Fruit fly (Drosophila melanogaster) whole organism, adult: ENCODE results near the gene RFeSP.

Experiments used
- CG11617 ChIP-seq: fragments of 200-800 bp; sonication (Bioruptor generic); optimal IDR thresholded peaks from 2 replicates; lab custom pipeline; 2017; ENCODE audit warnings: mild to moderate bottlenecking, missing biosample characterization, missing genetic modification reagents, missing genetic modification characterization
- CG12768 ChIP-seq: fragments of 200-800 bp; sonication (Bioruptor generic); optimal IDR thresholded peaks from 2 replicates; lab custom pipeline; 2017; ENCODE audit warnings: missing biosample characterization, missing genetic modification characterization, mild to moderate bottlenecking, moderate library complexity, missing genetic modification reagents
- CG14711 ChIP-seq: fragments of 200-800 bp; sonication (Bioruptor generic); optimal IDR thresholded peaks from 2 replicates; lab custom pipeline; 2018; ENCODE audit warnings: missing biosample characterization, mild to moderate bottlenecking, missing genetic modification characterization, moderate library complexity
- CG1620 ChIP-seq: fragments of 200-800 bp; sonication (Bioruptor generic); optimal IDR thresholded peaks from 2 replicates; lab custom pipeline; 2016; ENCODE audit warnings: missing biosample characterization, missing genetic modification characterization
- CG33017 ChIP-seq: fragments of 200-800 bp; sonication (Bioruptor generic); optimal IDR thresholded peaks from 2 replicates; lab custom pipeline; 2018; ENCODE audit warnings: missing biosample characterization, mild to moderate bottlenecking, missing genetic modification characterization, moderate library complexity
- CG5204 ChIP-seq: fragments of 200-800 bp; sonication (Bioruptor generic); optimal IDR thresholded peaks from 2 replicates; lab custom pipeline; 2016; ENCODE audit warnings: missing biosample characterization, missing genetic modification characterization
- CG7045 ChIP-seq: fragments of 200-800 bp; sonication (Bioruptor generic); optimal IDR thresholded peaks from 2 replicates; lab custom pipeline; 2017; ENCODE audit warnings: missing biosample characterization, mild to moderate bottlenecking, missing genetic modification characterization
- CG7101 ChIP-seq: fragments of 200-800 bp; sonication (Bioruptor generic); optimal IDR thresholded peaks from 2 replicates; lab custom pipeline; 2018; ENCODE audit warnings: missing biosample characterization, mild to moderate bottlenecking, missing genetic modification characterization, moderate library complexity
- Clk ChIP-seq: fragments of 200-800 bp; sonication (Bioruptor generic); optimal IDR thresholded peaks from 2 replicates; lab custom pipeline; 2017; ENCODE audit warnings: missing biosample characterization, missing genetic modification characterization
- Crg-1 ChIP-seq: fragments of 200-800 bp; sonication (Bioruptor generic); optimal IDR thresholded peaks from 2 replicates; lab custom pipeline; 2016; ENCODE audit warnings: missing biosample characterization, missing genetic modification characterization
- Hr96 ChIP-seq: fragments of 200-800 bp; sonication (Bioruptor generic); optimal IDR thresholded peaks from 2 replicates; lab custom pipeline; 2016; ENCODE audit warnings: missing biosample characterization, missing genetic modification characterization
- Mnt ChIP-seq: fragments of 200-800 bp; sonication (Bioruptor generic); optimal IDR thresholded peaks from 2 replicates; lab custom pipeline; 2016; ENCODE audit warnings: missing biosample characterization, mild to moderate bottlenecking, missing genetic modification characterization
- bab1 ChIP-seq: fragments of 200-800 bp; sonication (Bioruptor generic); optimal IDR thresholded peaks from 3 replicates; lab custom pipeline; 2019; ENCODE audit warnings: missing biosample characterization, mild to moderate bottlenecking, missing genetic modification characterization, moderate library complexity
- cic ChIP-seq: fragments of 200-800 bp; sonication (Bioruptor generic); optimal IDR thresholded peaks from 2 replicates; lab custom pipeline; 2017; ENCODE audit warnings: missing biosample characterization, mild to moderate bottlenecking, missing genetic modification characterization, moderate library complexity
- cnc ChIP-seq, 2 experiments: fragments of >200 bp; optimal IDR thresholded peaks; 2 replicates each; lab custom pipeline; 2017
- kay ChIP-seq: fragments of 200-800 bp; sonication (Bioruptor generic); peaks from one replicate; lab custom pipeline; 2016; ENCODE audit warnings: missing biosample characterization, missing genetic modification characterization, borderline replicate concordance
- ovo ChIP-seq: fragments of 200-800 bp; sonication (Bioruptor generic); optimal IDR thresholded peaks from 2 replicates; lab custom pipeline; 2016; ENCODE audit warnings: missing biosample characterization, missing genetic modification characterization
- pad ChIP-seq: fragments of 200-800 bp; sonication (Bioruptor generic); optimal IDR thresholded peaks from 3 replicates; lab custom pipeline; 2017; ENCODE audit warnings: missing biosample characterization, missing genetic modification characterization, mild to moderate bottlenecking, moderate library complexity, missing genetic modification reagents
- tj ChIP-seq: fragments of 200-800 bp; sonication (Bioruptor generic); optimal IDR thresholded peaks from 3 replicates; lab custom pipeline; 2017; ENCODE audit warnings: missing biosample characterization, mild to moderate bottlenecking, missing genetic modification characterization, moderate library complexity
- toe ChIP-seq: fragments of 200-800 bp; sonication (Bioruptor generic); optimal IDR thresholded peaks from 2 replicates; lab custom pipeline; 2016; ENCODE audit warnings: missing biosample characterization, missing genetic modification characterization

The RFeSP gene

DNA sequence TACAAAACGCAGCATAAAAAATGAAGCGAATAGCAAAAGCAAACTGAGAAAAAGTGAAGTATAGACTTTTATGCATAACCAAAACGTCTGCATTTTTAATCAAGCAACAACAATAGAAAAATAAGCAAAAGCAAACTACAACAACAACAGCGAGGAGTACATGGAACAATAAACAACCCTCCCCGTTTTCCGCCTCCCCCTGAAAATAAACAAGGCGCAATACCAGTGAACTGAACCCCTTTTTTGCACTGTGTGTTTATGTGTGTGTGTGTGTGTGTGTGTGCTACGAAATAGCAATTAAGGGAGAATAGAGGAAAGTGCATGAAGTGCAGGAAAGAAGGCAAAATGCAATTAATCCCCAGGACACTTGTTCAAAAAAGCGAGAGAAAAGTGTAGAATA lies 37.9 kb upstream of the RFeSP start:
- TF ChIP-seq kay (GFP tag; lab: Kevin White, UChicago), result no peak
- no peak for TF ChIP-seq Clk (GFP tag; lab: Kevin White, UChicago)
- TF ChIP-seq ovo, result no peak
- no peak for TF ChIP-seq Crg-1 (GFP tag; lab: Kevin White, UChicago)

DNA sequence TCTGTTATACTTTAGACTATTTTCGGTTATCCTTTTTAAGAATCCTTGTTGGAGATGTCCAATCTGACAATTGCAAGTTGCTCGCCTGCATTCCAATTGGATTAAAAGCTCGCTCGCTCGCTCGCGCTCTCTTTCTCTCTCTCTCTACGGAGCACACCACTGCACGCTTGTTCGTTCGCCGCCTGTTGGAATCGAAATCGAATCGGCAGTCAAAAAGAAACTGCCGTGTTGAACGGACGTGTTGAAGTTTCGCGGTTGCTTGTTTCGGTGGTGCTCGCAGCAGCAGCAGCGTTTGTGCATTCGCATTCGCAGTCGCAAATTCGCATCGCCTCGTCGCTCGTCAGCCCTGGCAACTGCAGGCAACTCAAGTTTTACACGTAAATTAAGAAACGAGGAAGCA lies 37.1 kb upstream of the RFeSP start, which contains the start of gene chinmo:
Gene chinmo, plus strand, starts transcription at position 206 of the 400 bp plus-strand sequence.
- TF ChIP-seq CG14711 (tag; lab: Kevin White, UChicago) (no peak), CG1620 (GFP tag; lab: Kevin White, UChicago) (no peak), CG7101 (tag; lab: Kevin White, UChicago) (no peak), toe (GFP tag; lab: Kevin White, UChicago) (no peak), kay (GFP tag; lab: Kevin White, UChicago) (no peak), tj (GFP tag; lab: Kevin White, UChicago) (no peak), bab1 (no peak)

DNA sequence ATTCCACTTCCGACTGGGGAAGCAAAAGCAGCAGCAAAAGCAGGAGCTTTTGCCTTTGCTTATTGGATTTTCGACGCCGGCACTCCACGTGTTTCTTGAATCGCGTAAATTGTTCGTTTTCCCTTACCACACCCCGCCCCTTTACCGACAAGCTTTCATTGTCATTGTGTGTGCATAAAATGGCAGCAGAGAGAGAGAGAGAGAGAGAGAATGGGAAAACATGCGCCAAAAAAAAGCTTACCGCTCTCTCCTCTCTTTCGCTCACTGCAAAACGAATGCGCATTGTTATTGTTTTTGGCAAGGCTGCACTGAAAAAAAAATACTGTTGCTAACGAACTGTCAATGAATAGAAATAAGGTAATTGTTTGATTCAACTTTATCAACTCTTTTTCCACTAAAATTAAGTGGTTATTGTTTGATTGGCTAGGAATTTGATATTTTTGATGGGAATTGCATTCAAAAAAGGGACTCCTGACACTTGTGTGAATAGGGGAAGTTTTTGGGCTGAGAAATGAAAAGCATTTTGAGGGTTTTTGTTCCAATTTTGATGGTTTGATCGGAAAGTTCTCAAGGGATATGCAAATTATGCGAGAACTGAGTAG lies 36.0 kb upstream of the RFeSP start:
- TF ChIP-seq Mnt (GFP tag; lab: Kevin White, UChicago), result peak; percentile 84
- peak; percentile 18 for TF ChIP-seq pad
- TF ChIP-seq Crg-1 (GFP tag; lab: Kevin White, UChicago), result no peak
- peak; percentile 29 for TF ChIP-seq cic (GFP tag; lab: Kevin White, UChicago)
- no peak for TF ChIP-seq cnc (optimal IDR thresholded peaks at IDR 0.05; lab: Kevin White, UChicago)
- peak; percentile 2 for TF ChIP-seq toe (GFP tag; lab: Kevin White, UChicago)

DNA sequence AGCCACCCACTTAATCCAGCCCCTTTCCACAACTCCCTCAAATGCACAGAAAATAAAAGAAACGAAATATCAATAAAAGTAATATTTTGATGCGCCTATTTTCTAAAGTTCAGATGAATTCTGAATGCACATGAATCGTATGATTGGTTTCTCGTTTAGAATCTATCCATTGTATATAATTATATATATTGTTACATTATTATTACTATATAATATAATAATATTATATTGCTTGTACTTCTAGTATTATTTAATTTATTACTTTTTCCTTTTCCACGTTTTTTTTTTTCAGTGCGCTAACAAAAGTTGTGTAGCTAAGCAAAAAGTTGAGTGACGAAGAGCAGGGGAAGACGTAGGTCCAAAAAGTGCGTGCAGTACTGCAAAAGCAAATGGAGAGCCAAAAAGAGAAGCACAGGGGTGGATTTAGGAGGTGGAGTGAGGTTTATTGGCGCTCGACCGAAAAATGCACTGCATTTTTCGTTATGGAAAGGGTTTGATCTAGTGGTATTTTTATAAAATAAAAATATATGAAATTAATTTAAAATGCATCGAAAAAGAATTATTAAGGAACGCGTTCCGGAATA lies 35.4 kb upstream of the RFeSP start:
- peak; percentile 1 for TF ChIP-seq CG1620 (GFP tag; lab: Kevin White, UChicago)
- TF ChIP-seq ovo, result no peak
- peak; percentile 21 for TF ChIP-seq CG11617 (GFP tag; lab: Kevin White, UChicago)
- no peak for TF ChIP-seq cnc (optimal IDR thresholded peaks at IDR 0.05; lab: Kevin White, UChicago)
- no peak for TF ChIP-seq Clk (GFP tag; lab: Kevin White, UChicago)
- no peak for TF ChIP-seq kay (GFP tag; lab: Kevin White, UChicago)
- TF ChIP-seq CG7101 (tag; lab: Kevin White, UChicago), result peak; percentile 44
- TF ChIP-seq pad, result peak; percentile 56
- TF ChIP-seq tj (GFP tag; lab: Kevin White, UChicago), result no peak
- TF ChIP-seq Hr96 (GFP tag; lab: Kevin White, UChicago), result no peak
- TF ChIP-seq CG14711 (tag; lab: Kevin White, UChicago), result peak; percentile 48
- TF ChIP-seq CG33017, result peak; percentile 35
- TF ChIP-seq CG7045 (GFP tag; lab: Kevin White, UChicago), result peak; percentile 52
- peak; percentile 21 for TF ChIP-seq CG12768 (GFP tag; lab: Kevin White, UChicago)

DNA sequence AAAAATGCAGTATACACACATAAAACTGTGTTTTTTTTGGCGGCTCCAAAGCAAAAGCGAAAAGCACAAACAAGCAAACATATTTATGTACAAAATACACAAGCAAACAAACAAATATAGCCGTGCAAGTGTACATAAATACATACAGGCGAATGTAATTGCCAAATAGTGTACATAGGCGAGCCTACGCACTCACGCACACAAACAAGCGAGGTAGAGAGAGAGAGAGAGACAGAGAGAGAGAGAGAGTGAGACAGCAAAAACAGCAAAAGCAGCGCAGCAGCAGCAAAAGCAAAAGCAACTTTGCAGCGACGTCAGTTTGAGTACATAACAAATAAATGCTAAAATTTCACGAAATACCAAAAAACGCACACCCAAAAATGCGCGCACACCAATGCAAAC lies 34.7 kb upstream of the RFeSP start:
- no peak for TF ChIP-seq CG5204 (GFP tag; lab: Kevin White, UChicago)
- no peak for TF ChIP-seq pad

DNA sequence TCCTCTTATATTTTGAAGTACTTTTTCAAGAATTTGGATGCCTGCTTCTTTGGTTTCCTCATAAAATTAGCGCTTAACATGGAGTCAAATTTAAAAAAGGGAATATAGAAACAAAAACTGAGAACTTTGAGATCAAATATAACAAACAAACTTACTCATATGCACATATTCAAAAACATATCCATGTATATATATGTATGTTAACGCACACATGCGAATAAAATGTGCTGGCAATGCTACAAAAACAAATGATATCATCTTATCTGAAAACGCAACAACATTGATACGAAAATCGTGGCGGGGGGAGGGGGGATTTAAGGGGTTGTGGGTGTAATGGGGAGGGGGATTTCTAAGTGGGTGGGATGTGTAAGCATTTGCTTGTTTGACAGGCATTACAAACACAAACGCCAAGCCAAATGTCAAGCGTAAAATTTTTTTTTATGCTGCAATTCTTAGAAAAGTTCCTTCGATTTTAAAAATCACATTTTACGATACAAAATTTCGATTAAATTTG lies 34.1 kb upstream of the RFeSP start:
- no peak for TF ChIP-seq CG7045 (GFP tag; lab: Kevin White, UChicago)
- no peak for TF ChIP-seq tj (GFP tag; lab: Kevin White, UChicago)
- TF ChIP-seq ovo, result no peak
- TF ChIP-seq toe (GFP tag; lab: Kevin White, UChicago), result no peak
- TF ChIP-seq CG5204 (GFP tag; lab: Kevin White, UChicago), result no peak
- TF ChIP-seq kay (GFP tag; lab: Kevin White, UChicago), result no peak
- TF ChIP-seq CG14711 (tag; lab: Kevin White, UChicago), result no peak
- TF ChIP-seq Hr96 (GFP tag; lab: Kevin White, UChicago), result no peak

DNA sequence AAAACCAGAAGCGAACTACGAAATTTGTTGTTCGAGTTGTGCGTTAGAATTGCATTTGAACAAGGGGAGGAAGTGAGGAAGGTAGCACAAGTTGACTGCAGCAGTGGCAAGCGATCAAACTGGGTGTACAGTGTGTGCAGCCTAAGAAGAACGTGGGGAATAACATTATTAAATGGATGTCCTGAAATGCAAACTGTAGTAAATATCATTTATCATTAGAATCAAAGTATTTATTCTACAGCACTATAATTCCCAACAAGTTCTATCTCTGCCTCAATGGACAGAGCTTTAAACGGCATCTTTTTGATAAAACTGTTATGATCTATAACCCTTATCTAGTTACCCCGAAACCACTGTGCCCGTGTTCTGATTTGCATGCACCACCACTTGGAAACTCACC lies 32.5 kb upstream of the RFeSP start:
- no peak for TF ChIP-seq Clk (GFP tag; lab: Kevin White, UChicago)
- no peak for TF ChIP-seq Crg-1 (GFP tag; lab: Kevin White, UChicago)
- no peak for TF ChIP-seq CG7045 (GFP tag; lab: Kevin White, UChicago)
- no peak for TF ChIP-seq CG14711 (tag; lab: Kevin White, UChicago)
- no peak for TF ChIP-seq CG12768 (GFP tag; lab: Kevin White, UChicago)
- TF ChIP-seq CG11617 (GFP tag; lab: Kevin White, UChicago), result no peak
- no peak for TF ChIP-seq CG33017
- TF ChIP-seq Hr96 (GFP tag; lab: Kevin White, UChicago), result no peak
- no peak for TF ChIP-seq ovo
- no peak for TF ChIP-seq cnc (optimal IDR thresholded peaks at IDR 0.05; lab: Kevin White, UChicago)
- TF ChIP-seq CG5204 (GFP tag; lab: Kevin White, UChicago), result no peak
- no peak for TF ChIP-seq CG7101 (tag; lab: Kevin White, UChicago)
- no peak for TF ChIP-seq bab1
- no peak for TF ChIP-seq toe (GFP tag; lab: Kevin White, UChicago)
- no peak for TF ChIP-seq CG1620 (GFP tag; lab: Kevin White, UChicago)
- no peak for TF ChIP-seq cic (GFP tag; lab: Kevin White, UChicago)
- TF ChIP-seq pad, result no peak
